Worm (Caenorhabditis elegans) whole organism, early embryonic: ENCODE results near the gene Y116A8C.29.

ENCODE experiments used
- B0310.2 ChIP-seq: sonication (generic microtip); optimal IDR thresholded peaks from 2 replicates; lab custom pipeline; 2016; ENCODE audit warnings: mild to moderate bottlenecking, missing genetic modification characterization, missing compliant biosample characterization
- F13C5.2 ChIP-seq: sonication (generic microtip); optimal IDR thresholded peaks from 2 replicates; lab custom pipeline; 2017; ENCODE audit warnings: mild to moderate bottlenecking, missing genetic modification characterization, inconsistent platforms, missing compliant biosample characterization
- aly-1 ChIP-seq: sonication (generic microtip); optimal IDR thresholded peaks from 2 replicates; lab custom pipeline; 2016; ENCODE audit warnings: missing genetic modification characterization, missing compliant biosample characterization
- ama-1 ChIP-seq: fragments of 150-350 bp; optimal IDR thresholded peaks from 2 replicates; lab custom pipeline; 2014
- ceh-13 ChIP-seq: fragments of 200-800 bp; sonication (Bioruptor generic); optimal IDR thresholded peaks from 2 replicates; lab custom pipeline; 2018; ENCODE audit warnings: mild to moderate bottlenecking, missing genetic modification characterization, missing compliant biosample characterization
- ets-7 ChIP-seq: sonication (generic microtip); optimal IDR thresholded peaks from 2 replicates; lab custom pipeline; 2016; ENCODE audit warnings: missing genotype, missing genetic modification characterization, missing compliant biosample characterization
- flt-1 ChIP-seq: fragments of 200-800 bp; sonication (Bioruptor generic); IDR thresholded peaks from 2 replicates; pipeline ENCODE4 v1.3.6; 2022; ENCODE audit warnings: missing genetic modification characterization, missing compliant biosample characterization
- hmg-4 ChIP-seq: fragments of 200-800 bp; sonication (Bioruptor generic); optimal IDR thresholded peaks from 2 replicates; lab custom pipeline; 2018; ENCODE audit warnings: mild to moderate bottlenecking, missing genetic modification characterization, missing compliant biosample characterization
- hnd-1 ChIP-seq: sonication (generic microtip); optimal IDR thresholded peaks from 2 replicates; lab custom pipeline; 2016; ENCODE audit warnings: missing genetic modification characterization, missing compliant biosample characterization
- tra-4 ChIP-seq: sonication (generic microtip); optimal IDR thresholded peaks from 2 replicates; lab custom pipeline; 2017; ENCODE audit warnings: missing genetic modification characterization, missing compliant biosample characterization

DNA sequence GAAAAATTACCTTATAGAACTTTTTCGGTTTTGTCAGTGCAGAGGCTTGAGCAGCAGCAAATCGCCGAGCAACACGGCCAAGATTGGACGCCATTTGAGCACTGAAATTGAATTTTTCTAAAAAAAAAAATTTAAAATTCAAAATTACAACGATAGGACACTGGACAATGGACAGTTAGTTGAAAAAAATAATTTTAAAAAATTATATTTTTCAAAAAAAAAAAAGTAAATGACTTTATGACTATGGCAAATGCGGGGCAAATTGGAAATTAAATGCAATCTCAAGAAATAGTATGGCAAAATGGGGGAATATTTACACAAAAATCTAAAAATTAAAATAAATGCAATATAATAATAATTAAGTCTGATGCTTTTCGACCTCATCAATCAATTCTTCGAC, 2.3 kb downstream of the Y116A8C.29 start, which contains the start of gene Y116A8C.27:
- TF ChIP-seq ama-1 (lab: Kevin White, UChicago) (no peak), flt-1 (GFP tag; lab: Robert Waterston, UW) (no peak), B0310.2 (tag; lab: Kevin White, UChicago) (no peak), hmg-4 (GFP tag; lab: Kevin White, UChicago) (no peak), tra-4 (no peak), hnd-1 (tag; lab: Kevin White, UChicago) (no peak), ceh-13 (GFP tag; lab: Kevin White, UChicago) (no peak), aly-1 (tag; lab: Kevin White, UChicago) (no peak), F13C5.2 (tag; lab: Kevin White, UChicago) (no peak), ets-7 (tag; lab: Kevin White, UChicago) (no peak)
